Worm (Caenorhabditis elegans): ENCODE results near the gene C48B4.13.

- TF ChIP-seq B0310.2 (tag; optimal IDR thresholded peaks at IDR 0.05) (no peak), tbx-37 (GFP tag; conservative IDR thresholded peaks at IDR 0.05) (no peak), ceh-13 (GFP tag; optimal IDR thresholded peaks at IDR 0.05) (no peak), ama-1 (optimal IDR thresholded peaks at IDR 0.05) (no peak), flt-1 (GFP tag; IDR thresholded peaks at IDR 0.05) (no peak), tbx-11 (GFP tag; IDR thresholded peaks at IDR 0.05) (no peak), ets-7 (tag; optimal IDR thresholded peaks at IDR 0.05) (no peak)
Observed at ce11 chrIII:9616933-9617332, 48.4 kb downstream of the C48B4.13 start.
